Worm (Caenorhabditis elegans): Measurements from ENCODE around the gene srh-78.

srh-78 gene

DNA sequence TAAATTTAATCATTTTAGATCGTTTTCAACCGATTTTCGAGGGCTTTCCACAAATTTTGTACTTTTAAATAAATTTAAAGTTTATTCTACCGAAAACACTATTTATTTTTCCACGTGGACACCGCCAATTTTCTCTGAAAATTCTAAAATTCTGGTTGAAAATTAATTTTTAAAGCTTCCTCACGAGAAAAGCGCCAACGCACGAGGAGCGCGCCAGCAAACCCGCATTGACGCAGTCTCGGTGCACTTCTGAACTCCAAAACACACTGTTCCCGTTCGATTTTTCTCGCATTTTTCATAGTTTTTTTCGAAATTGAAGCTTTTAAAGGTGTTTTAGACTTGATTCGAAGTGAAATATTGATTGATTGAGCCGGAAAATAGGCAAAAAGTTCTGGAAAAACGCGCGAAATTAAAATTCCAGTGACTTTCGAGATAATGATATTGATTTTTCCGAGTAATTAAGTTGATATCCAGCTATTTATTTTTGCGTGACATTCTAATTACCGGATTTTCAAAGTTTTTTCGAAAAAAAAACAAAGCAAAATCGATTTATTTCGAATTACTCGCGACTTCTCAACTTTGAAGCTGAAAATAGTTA is 40.0 kb upstream of the srh-78 start, which contains the start of gene cul-3 (continued):
- TF ChIP-seq Y48G9A.11 (GFP tag; IDR thresholded peaks at IDR 0.05) (no peak), madf-5 (GFP tag; IDR thresholded peaks at IDR 0.05) (no peak), unc-130 (GFP tag; optimal IDR thresholded peaks at IDR 0.05) (no peak), T26A8.4 (GFP tag; IDR thresholded peaks at IDR 0.05) (peak; percentile 49; the same call in 1 of the 2 replicates), lsy-2 (tag; optimal IDR thresholded peaks at IDR 0.05) (peak in 1 of 2 experiments; percentile 68), lin-39 (tag; optimal IDR thresholded peaks at IDR 0.05) (no peak), ztf-7 (tag; optimal IDR thresholded peaks at IDR 0.05) (peak; percentile 17), snpc-1.2 (GFP tag; IDR thresholded peaks at IDR 0.05) (no peak), set-16 (GFP tag; IDR thresholded peaks at IDR 0.05) (no peak; the same call in 1 of the 2 replicates), hif-1 (tag; optimal IDR thresholded peaks at IDR 0.05) (no peak), sdz-12 (GFP tag; optimal IDR thresholded peaks at IDR 0.05) (no peak), saeg-2 (GFP tag; IDR thresholded peaks at IDR 0.05) (no peak), ceh-28 (tag; optimal IDR thresholded peaks at IDR 0.05) (no peak), madf-9 (GFP tag; conservative IDR thresholded peaks at IDR 0.05) (no peak), mdl-1 (tag; optimal IDR thresholded peaks at IDR 0.05) (no peak), daf-16 (GFP tag; optimal IDR thresholded peaks at IDR 0.05) (no peak), daf-16 (tag; optimal IDR thresholded peaks at IDR 0.05) (peak; percentile 11), F49E8.2 (tag; optimal IDR thresholded peaks at IDR 0.05; ENCODE audit: borderline replicate concordance) (peak; percentile 14), vab-7 (GFP tag; IDR thresholded peaks at IDR 0.05) (no peak), unc-62 (GFP tag; optimal IDR thresholded peaks at IDR 0.05 in 1 of 2) (no peak), unc-62 (tag; optimal IDR thresholded peaks at IDR 0.05) (no peak), ces-1 (GFP tag; optimal IDR thresholded peaks at IDR 0.05) (no peak), ceh-32 (tag; optimal IDR thresholded peaks at IDR 0.05; ENCODE audit: poor library complexity) (no peak), zag-1 (tag; optimal IDR thresholded peaks at IDR 0.05) (no peak), dmd-9 (GFP tag; IDR thresholded peaks at IDR 0.05) (no peak), cey-2 (tag; optimal IDR thresholded peaks at IDR 0.05; ENCODE audit: borderline replicate concordance, insufficient read depth) (no peak), Y75B8A.6 (GFP tag; IDR thresholded peaks at IDR 0.05) (no peak), dmd-8 (GFP tag; IDR thresholded peaks at IDR 0.05) (no peak), lir-3 (tag; optimal IDR thresholded peaks at IDR 0.05) (no peak), zfp-3 (GFP tag; conservative IDR thresholded peaks at IDR 0.05) (no peak), ZK546.5 (tag; optimal IDR thresholded peaks at IDR 0.05) (no peak), dpl-1 (GFP tag; optimal IDR thresholded peaks at IDR 0.05) (peak; percentile 67), nhr-76 (tag; optimal IDR thresholded peaks at IDR 0.05) (no peak), lin-38 (GFP tag; IDR thresholded peaks at IDR 0.05) (peak; percentile 68), mxl-3 (GFP tag; optimal IDR thresholded peaks at IDR 0.05) (no peak), php-3 (GFP tag; IDR thresholded peaks at IDR 0.05) (no peak), lin-29 (GFP tag; IDR thresholded peaks at IDR 0.05) (no peak), ceh-20 (GFP tag; IDR thresholded peaks at IDR 0.05) (0 out of 2 replicates have a peak, but pooled peaks have one; percentile 21), mep-1 (tag; optimal IDR thresholded peaks at IDR 0.05) (peak; percentile 59), fos-1 (tag; optimal IDR thresholded peaks at IDR 0.05) (no peak), pha-4 (GFP tag; IDR thresholded peaks at IDR 0.05) (no peak), pha-4 (tag; optimal IDR thresholded peaks at IDR 0.05) (no peak), nhr-41 (GFP tag; IDR thresholded peaks at IDR 0.05) (no peak), jun-1 (tag; optimal IDR thresholded peaks at IDR 0.05) (peak; percentile 27), zip-2 (tag; optimal IDR thresholded peaks at IDR 0.05) (no peak), daf-12 (tag; optimal IDR thresholded peaks at IDR 0.05) (no peak), lim-7 (GFP tag; IDR thresholded peaks at IDR 0.05) (no peak), nhr-10 (tag; optimal IDR thresholded peaks at IDR 0.05) (no peak), R02D3.7 (tag; optimal IDR thresholded peaks at IDR 0.05) (no peak), hlh-30 (tag; optimal IDR thresholded peaks at IDR 0.05; ENCODE audit: insufficient read depth) (peak; percentile 25), ZK337.2 (GFP tag; IDR thresholded peaks at IDR 0.05) (no peak)

Data from whole organism, L4 larva.